Worm (Caenorhabditis elegans) whole organism, L3 larva: Measurements from ENCODE around the gene rpl-22.

ENCODE experiments used
- R02D3.7 ChIP-seq: fragments of 150-350 bp; optimal IDR thresholded peaks from 2 replicates; lab custom pipeline; 2014; ENCODE audit warnings: missing biosample characterization, missing genetic modification characterization
- ZK546.5 ChIP-seq: sonication (generic microtip); optimal IDR thresholded peaks from 2 replicates; lab custom pipeline; 2017; ENCODE audit warnings: missing biosample characterization, missing genetic modification characterization
- aly-2 ChIP-seq: fragments of 150-350 bp; optimal IDR thresholded peaks from 2 replicates; lab custom pipeline; 2014; ENCODE audit warnings: missing biosample characterization, missing genetic modification characterization
- ama-1 ChIP-seq: fragments of 150-350 bp; optimal IDR thresholded peaks from 2 replicates; lab custom pipeline; 2018
- ceh-28 ChIP-seq: fragments of 150-350 bp; optimal IDR thresholded peaks from 2 replicates; lab custom pipeline; 2014; ENCODE audit warnings: missing biosample characterization, missing genetic modification reagents, missing genetic modification characterization
- ceh-9 ChIP-seq: sonication (generic microtip); optimal IDR thresholded peaks from 2 replicates; lab custom pipeline; 2018; ENCODE audit warnings: missing biosample characterization, missing genetic modification characterization
- daf-12 ChIP-seq: fragments of 150-350 bp; optimal IDR thresholded peaks from 2 replicates; lab custom pipeline; 2014; ENCODE audit warnings: missing biosample characterization, missing genetic modification reagents, missing genetic modification characterization
- egl-27 ChIP-seq: sonication (generic microtip); optimal IDR thresholded peaks from 4 replicates; lab custom pipeline; 2017; ENCODE audit warnings: missing biosample characterization, missing genetic modification reagents, missing genetic modification characterization
- egl-5 ChIP-seq: fragments of 150-350 bp; optimal IDR thresholded peaks from 2 replicates; lab custom pipeline; 2017; ENCODE audit warnings: missing biosample characterization, missing genetic modification reagents, missing genetic modification characterization, inconsistent platforms
- elt-1 ChIP-seq: fragments of 150-350 bp; optimal IDR thresholded peaks from 2 replicates; lab custom pipeline; 2014; ENCODE audit warnings: missing biosample characterization, missing genetic modification characterization
- elt-2 ChIP-seq: sonication (generic microtip); optimal IDR thresholded peaks from 2 replicates; lab custom pipeline; 2016; ENCODE audit warnings: missing genetic modification reagents, mild to moderate bottlenecking, missing genetic modification characterization, missing compliant biosample characterization
- elt-3 ChIP-seq, 3 experiments: fragments of 150-350 bp in 1 of 3; sonication (generic microtip) in 2 of 3; optimal IDR thresholded peaks; 2 replicates in 2 of 3; 4 replicates in 1 of 3; lab custom pipeline; 2014 to 2017; ENCODE audit warnings: missing biosample characterization in 3 of 3, missing genetic modification characterization in 3 of 3
- fkh-10 ChIP-seq: sonication (generic microtip); optimal IDR thresholded peaks from 2 replicates; lab custom pipeline; 2017; ENCODE audit warnings: missing biosample characterization, missing genetic modification reagents, missing genetic modification characterization
- fkh-2 ChIP-seq: fragments of 150-350 bp; optimal IDR thresholded peaks from 2 replicates; lab custom pipeline; 2014; ENCODE audit warnings: missing biosample characterization, missing genetic modification reagents, missing genetic modification characterization
- hmg-11 ChIP-seq: sonication (generic microtip); optimal IDR thresholded peaks from 2 replicates; lab custom pipeline; 2016; ENCODE audit warnings: missing genetic modification characterization, missing compliant biosample characterization
- jun-1 ChIP-seq: fragments of 150-350 bp; optimal IDR thresholded peaks from 2 replicates; lab custom pipeline; 2014; ENCODE audit warnings: missing biosample characterization, missing genetic modification reagents, missing genetic modification characterization
- lin-15B ChIP-seq: fragments of 150-350 bp; optimal IDR thresholded peaks from 2 replicates; lab custom pipeline; 2014; ENCODE audit warnings: missing biosample characterization, missing genetic modification characterization
- lin-39 ChIP-seq: fragments of 150-350 bp; optimal IDR thresholded peaks from 2 replicates; lab custom pipeline; 2018; ENCODE audit warnings: missing biosample characterization, missing genetic modification reagents, missing genetic modification characterization
- mml-1 ChIP-seq: fragments of 150-350 bp; sonication (generic microtip); optimal IDR thresholded peaks from 3 replicates; lab custom pipeline; 2014; ENCODE audit warnings: missing biosample characterization, missing genetic modification characterization
- nfya-1 ChIP-seq: sonication (generic microtip); optimal IDR thresholded peaks from 2 replicates; lab custom pipeline; 2017; ENCODE audit warnings: missing genetic modification characterization, mild to moderate bottlenecking, missing compliant biosample characterization, antibody characterized with exemption, moderate library complexity; ENCODE audit not compliant: insufficient read depth
- nhr-12 ChIP-seq: fragments of 150-350 bp; optimal IDR thresholded peaks from 2 replicates; lab custom pipeline; 2014; ENCODE audit warnings: missing biosample characterization, missing genetic modification characterization
- nhr-23 ChIP-seq: fragments of 150-350 bp; optimal IDR thresholded peaks from 2 replicates; lab custom pipeline; 2014; ENCODE audit warnings: missing biosample characterization, missing genetic modification reagents, missing genetic modification characterization
- nhr-25 ChIP-seq: sonication (generic microtip); optimal IDR thresholded peaks from 2 replicates; lab custom pipeline; 2017; ENCODE audit warnings: missing biosample characterization, missing genetic modification characterization
- nhr-28 ChIP-seq: fragments of 150-350 bp; optimal IDR thresholded peaks from 2 replicates; lab custom pipeline; 2014; ENCODE audit warnings: missing biosample characterization, missing genetic modification characterization
- nhr-43 ChIP-seq: sonication (generic microtip); optimal IDR thresholded peaks from 2 replicates; lab custom pipeline; 2016; ENCODE audit warnings: mild to moderate bottlenecking, missing genetic modification characterization, missing compliant biosample characterization; ENCODE audit not compliant: poor library complexity, severe bottlenecking
- nhr-67 ChIP-seq: fragments of 150-350 bp; optimal IDR thresholded peaks from 2 replicates; lab custom pipeline; 2014; ENCODE audit warnings: missing biosample characterization, missing genetic modification characterization
- nhr-76 ChIP-seq: fragments of 150-350 bp; sonication (generic microtip); optimal IDR thresholded peaks from 5 replicates; lab custom pipeline; 2014; ENCODE audit warnings: missing biosample characterization, missing genetic modification characterization
- nhr-77 ChIP-seq: fragments of 150-350 bp; optimal IDR thresholded peaks from 2 replicates; lab custom pipeline; 2014; ENCODE audit warnings: missing biosample characterization, missing genetic modification characterization
- pha-4 ChIP-seq: fragments of 150-350 bp; optimal IDR thresholded peaks from 2 replicates; lab custom pipeline; 2014; ENCODE audit warnings: missing biosample characterization, missing genetic modification reagents, missing genetic modification characterization
- pqm-1 ChIP-seq: fragments of 150-350 bp; optimal IDR thresholded peaks from 2 replicates; lab custom pipeline; 2017; ENCODE audit warnings: missing biosample characterization, missing genetic modification characterization, inconsistent platforms
- sea-2 ChIP-seq: fragments of 150-350 bp; sonication (generic microtip); optimal IDR thresholded peaks from 4 replicates; lab custom pipeline; 2014; ENCODE audit warnings: missing biosample characterization, missing genetic modification reagents, missing genetic modification characterization
- skn-1 ChIP-seq: fragments of 150-350 bp; optimal IDR thresholded peaks from 2 replicates; lab custom pipeline; 2014; ENCODE audit warnings: missing biosample characterization, missing genetic modification characterization
- snpc-4 ChIP-seq: fragments of 150-350 bp; optimal IDR thresholded peaks from 2 replicates; lab custom pipeline; 2014; ENCODE audit warnings: missing biosample characterization, missing genetic modification characterization
- tbx-2 ChIP-seq: sonication (generic microtip); optimal IDR thresholded peaks from 2 replicates; lab custom pipeline; 2016; ENCODE audit warnings: mild to moderate bottlenecking, missing genetic modification characterization, missing compliant biosample characterization
- unc-62 ChIP-seq: fragments of 150-350 bp; sonication (generic microtip); optimal IDR thresholded peaks from 4 replicates; lab custom pipeline; 2014; ENCODE audit warnings: missing biosample characterization, missing genetic modification reagents, missing genetic modification characterization
- ztf-4 ChIP-seq: fragments of 150-350 bp; optimal IDR thresholded peaks from 2 replicates; lab custom pipeline; 2014; ENCODE audit warnings: missing biosample characterization, missing genetic modification characterization

Gene rpl-22

ce11 chrII:5042381-5042930 is 13.0 kb upstream of the rpl-22 start:
- TF ChIP-seq lin-15B: peak; percentile 23
- TF ChIP-seq nhr-23: no peak
- TF ChIP-seq nfya-1 (tag; lab: Kevin White, UChicago): peak; percentile 52
- TF ChIP-seq hmg-11 (tag; lab: Kevin White, UChicago): peak; percentile 55
- TF ChIP-seq lin-39 (tag; lab: Kevin White, UChicago): peak; percentile 23
- no peak for TF ChIP-seq ama-1 (lab: Kevin White, UChicago)
- TF ChIP-seq ceh-9 (tag; lab: Kevin White, UChicago): no peak

ce11 chrII:5046209-5047200 is 8.9 kb upstream of the rpl-22 start:
- peak; percentile 3 for TF ChIP-seq egl-5 (tag; lab: Kevin White, UChicago)
- peak; percentile 84 for TF ChIP-seq fkh-2
- peak; percentile 4 for TF ChIP-seq nfya-1 (tag; lab: Kevin White, UChicago)
- no peak for TF ChIP-seq lin-39 (tag; lab: Kevin White, UChicago)
- TF ChIP-seq hmg-11 (tag; lab: Kevin White, UChicago): peak; percentile 9
- no peak for TF ChIP-seq aly-2 (tag; lab: Kevin White, UChicago)
- TF ChIP-seq fkh-10 (GFP tag; lab: Kevin White, UChicago): peak; percentile 90
- TF ChIP-seq jun-1: no peak
- TF ChIP-seq unc-62 (GFP tag; lab: Kevin White, UChicago): peak; percentile 3

- TF ChIP-seq nfya-1 (tag; lab: Kevin White, UChicago) (peak; percentile 4), nhr-23 (peak; percentile 36), elt-1 (tag; lab: Kevin White, UChicago) (no peak), pqm-1 (tag; lab: Kevin White, UChicago) (no peak), lin-39 (tag; lab: Kevin White, UChicago) (no peak), egl-5 (tag; lab: Kevin White, UChicago) (peak; percentile 13), lin-15B (no peak), fkh-2 (no peak), nhr-77 (no peak), mml-1 (tag; lab: Kevin White, UChicago) (no peak), elt-2 (tag; lab: Kevin White, UChicago) (no peak), nhr-28 (tag; lab: Kevin White, UChicago) (no peak), sea-2 (GFP tag; lab: Kevin White, UChicago) (no peak), skn-1 (no peak), nhr-25 (tag; lab: Kevin White, UChicago) (peak; percentile 37), fkh-10 (GFP tag; lab: Kevin White, UChicago) (no peak), ceh-9 (tag; lab: Kevin White, UChicago) (no peak), ZK546.5 (tag; lab: Kevin White, UChicago) (no peak), pha-4 (tag; lab: Kevin White, UChicago) (peak; percentile 37)
Observed at ce11 chrII:5047279-5047678, 8.1 kb upstream of the rpl-22 start.

- TF ChIP-seq daf-12 (tag; lab: Kevin White, UChicago) (no peak), ztf-4 (tag; lab: Kevin White, UChicago) (no peak), pha-4 (tag; lab: Kevin White, UChicago) (peak; percentile 53), nhr-28 (tag; lab: Kevin White, UChicago) (no peak), mml-1 (tag; lab: Kevin White, UChicago) (no peak)
Observed at ce11 chrII:5048185-5048795, 7.1 kb upstream of the rpl-22 start.

- no peak for TF ChIP-seq aly-2 (tag; lab: Kevin White, UChicago)
- TF ChIP-seq nfya-1 (tag; lab: Kevin White, UChicago): peak; percentile 17
- TF ChIP-seq snpc-4: no peak
- TF ChIP-seq R02D3.7: no peak
- TF ChIP-seq nhr-25 (tag; lab: Kevin White, UChicago): peak; percentile 58
- TF ChIP-seq lin-15B: no peak
- no peak for TF ChIP-seq tbx-2
- no peak for TF ChIP-seq elt-2 (tag; lab: Kevin White, UChicago)
- no peak for TF ChIP-seq pha-4 (tag; lab: Kevin White, UChicago)
- TF ChIP-seq nhr-12 (tag; lab: Kevin White, UChicago): no peak
- no peak for TF ChIP-seq lin-39 (tag; lab: Kevin White, UChicago)
- peak; percentile 13 for TF ChIP-seq nhr-43 (tag; lab: Kevin White, UChicago)
- peak; percentile 5 for TF ChIP-seq ceh-28 (tag; lab: Kevin White, UChicago)
- TF ChIP-seq unc-62 (GFP tag; lab: Kevin White, UChicago): peak; percentile 56
- TF ChIP-seq nhr-23: peak; percentile 48
- peak in 1 of 3 experiments; percentile 14 for TF ChIP-seq elt-3 (tag; optimal IDR thresholded peaks at IDR 0.05; lab: Kevin White, UChicago)
- no peak for TF ChIP-seq mml-1 (tag; lab: Kevin White, UChicago)
- TF ChIP-seq egl-27: no peak
- no peak for TF ChIP-seq fkh-10 (GFP tag; lab: Kevin White, UChicago)
- no peak for TF ChIP-seq nhr-76
- TF ChIP-seq nhr-67 (tag; lab: Kevin White, UChicago): no peak
- TF ChIP-seq, all 47 proteins: peak for 7
Observed at ce11 chrII:5049249-5049648, 6.2 kb upstream of the rpl-22 start.
